Fruit fly (Drosophila melanogaster) whole organism, embryonic: ENCODE measurements around the gene RabX6.

Experiments
- CG10321 ChIP-seq: fragments of 200-800 bp; sonication (Bioruptor generic); IDR thresholded peaks from 2 replicates; pipeline ENCODE4 v1.3.6; 2022; ENCODE audit warnings: missing biosample characterization, missing genetic modification characterization
- CG11504 ChIP-seq: fragments of 200-800 bp; sonication (Bioruptor generic); optimal IDR thresholded peaks from 3 replicates; lab custom pipeline; 2019; ENCODE audit warnings: missing biosample characterization, mild to moderate bottlenecking, missing genetic modification characterization, moderate library complexity
- CG13287 ChIP-seq: fragments of 200-800 bp; sonication (Bioruptor generic); IDR thresholded peaks from 2 replicates; pipeline ENCODE4 v1.3.6; 2022; ENCODE audit warnings: missing biosample characterization, missing genetic modification characterization; ENCODE audit not compliant: partially characterized antibody
- CG13296 ChIP-seq: fragments of 200-800 bp; sonication (Bioruptor generic); optimal IDR thresholded peaks from 3 replicates; lab custom pipeline; 2018; ENCODE audit warnings: missing biosample characterization, mild to moderate bottlenecking, missing genetic modification characterization
- CG1603 ChIP-seq: fragments of 200-800 bp; sonication (Bioruptor generic); optimal IDR thresholded peaks from 2 replicates; lab custom pipeline; 2019; ENCODE audit warnings: missing biosample characterization, mild to moderate bottlenecking, missing genetic modification characterization, moderate library complexity
- CG18476 ChIP-seq: fragments of 200-800 bp; sonication (Bioruptor generic); optimal IDR thresholded peaks from 2 replicates; lab custom pipeline; 2016; ENCODE audit warnings: missing biosample characterization, mild to moderate bottlenecking, missing genetic modification characterization
- CG33213 ChIP-seq: fragments of 200-800 bp; sonication (Bioruptor generic); optimal IDR thresholded peaks from 3 replicates; lab custom pipeline; 2016; ENCODE audit warnings: missing biosample characterization, missing genetic modification characterization
- CG34224 ChIP-seq: fragments of 200-800 bp; sonication (Bioruptor generic); IDR thresholded peaks from 3 replicates; pipeline ENCODE4 v1.3.6; 2022; ENCODE audit warnings: missing biosample characterization, missing genetic modification characterization; ENCODE audit not compliant: partially characterized antibody
- CG34376 ChIP-seq: fragments of 200-800 bp; sonication (Bioruptor generic); optimal IDR thresholded peaks from 2 replicates; lab custom pipeline; 2018; ENCODE audit warnings: missing biosample characterization, mild to moderate bottlenecking, missing genetic modification characterization
- CG4360 ChIP-seq: fragments of 200-800 bp; sonication (Bioruptor generic); IDR thresholded peaks from 2 replicates; pipeline ENCODE4 v1.3.6; 2022; ENCODE audit warnings: missing biosample characterization, missing genetic modification characterization
- CG9797 ChIP-seq: fragments of 200-800 bp; sonication (Bioruptor generic); optimal IDR thresholded peaks from 3 replicates; lab custom pipeline; 2018; ENCODE audit warnings: missing biosample characterization, mild to moderate bottlenecking, missing genetic modification characterization
- Dll ChIP-seq: fragments of 200-800 bp; sonication (Bioruptor generic); IDR thresholded peaks from 4 replicates; pipeline ENCODE4 v1.3.6; 2022; ENCODE audit warnings: missing biosample characterization, missing genetic modification characterization; ENCODE audit not compliant: partially characterized antibody
- E2f1 ChIP-seq: fragments of 200-800 bp; sonication (Bioruptor generic); IDR thresholded peaks from 2 replicates; pipeline ENCODE4 v1.3.6; 2022; ENCODE audit warnings: missing biosample characterization, missing genetic modification characterization
- E2f2 ChIP-seq: fragments of 200-800 bp; sonication (Bioruptor generic); IDR thresholded peaks from 2 replicates; pipeline ENCODE4 v1.3.6; 2022; ENCODE audit warnings: missing biosample characterization, missing genetic modification characterization
- Eip74EF ChIP-seq, 2 experiments: fragments of 200-800 bp in 1 of 2; fragments of >200 bp in 1 of 2; sonication (Bioruptor generic) in 1 of 2; optimal IDR thresholded peaks; 2 replicates each; lab custom pipeline; 2017 to 2019; ENCODE audit warnings: missing biosample characterization in 2 of 2, missing genetic modification characterization in 2 of 2, mild to moderate bottlenecking in 1 of 2, moderate library complexity in 1 of 2
- Ets97D ChIP-seq: fragments of 200-800 bp; sonication (Bioruptor generic); optimal IDR thresholded peaks from 3 replicates; lab custom pipeline; 2016; ENCODE audit warnings: missing biosample characterization, missing genetic modification characterization
- Fer1 ChIP-seq: fragments of 200-800 bp; sonication (Bioruptor generic); optimal IDR thresholded peaks from 2 replicates; lab custom pipeline; 2017; ENCODE audit warnings: missing biosample characterization, mild to moderate bottlenecking, missing genetic modification characterization
- Kr ChIP-seq: fragments of 200-800 bp; sonication (Bioruptor generic); optimal IDR thresholded peaks from 2 replicates; lab custom pipeline; 2017; ENCODE audit warnings: missing biosample characterization, mild to moderate bottlenecking, missing genetic modification characterization
- Mad ChIP-seq: fragments of 200-800 bp; sonication (Bioruptor generic); optimal IDR thresholded peaks from 2 replicates; lab custom pipeline; 2016; ENCODE audit warnings: missing biosample characterization, missing genetic modification characterization
- Nf-YC ChIP-seq: fragments of 200-800 bp; optimal IDR thresholded peaks from 3 replicates; lab custom pipeline; 2019; ENCODE audit warnings: missing biosample characterization, mild to moderate bottlenecking, missing genetic modification characterization, moderate library complexity
- Sox100B ChIP-seq: fragments of 200-800 bp; sonication (Bioruptor generic); optimal IDR thresholded peaks from 3 replicates; lab custom pipeline; 2018; ENCODE audit warnings: missing biosample characterization, mild to moderate bottlenecking, missing genetic modification characterization
- Stat92E ChIP-seq, 3 experiments: fragments of >200 bp in 2 of 3; fragments of 200-800 bp in 1 of 3; sonication (Bioruptor generic) in 1 of 3; optimal IDR thresholded peaks; 2 replicates each; lab custom pipeline; 2017 to 2019; ENCODE audit warnings: missing biosample characterization in 3 of 3, missing genetic modification characterization in 3 of 3, mild to moderate bottlenecking in 1 of 3, moderate library complexity in 1 of 3
- TFAM ChIP-seq: fragments of 200-800 bp; sonication (Bioruptor generic); optimal IDR thresholded peaks from 2 replicates; lab custom pipeline; 2017; ENCODE audit warnings: missing biosample characterization, missing genetic modification characterization, inconsistent platforms
- Xrp1 ChIP-seq: fragments of 200-800 bp; sonication (Bioruptor generic); IDR thresholded peaks from 2 replicates; pipeline ENCODE4 v1.3.6; 2022; ENCODE audit warnings: missing biosample characterization, missing genetic modification characterization
- al ChIP-seq: fragments of 200-800 bp; sonication (Bioruptor generic); IDR thresholded peaks from 2 replicates; pipeline ENCODE4 v1.3.6; 2022; ENCODE audit warnings: missing biosample characterization, missing genetic modification characterization
- amos ChIP-seq: fragments of 200-800 bp; sonication (Bioruptor generic); IDR thresholded peaks from 2 replicates; pipeline ENCODE4 v1.3.6; 2022; ENCODE audit warnings: missing biosample characterization, missing genetic modification characterization; ENCODE audit not compliant: partially characterized antibody
- ato ChIP-seq: fragments of 200-800 bp; sonication (Bioruptor generic); IDR thresholded peaks from 2 replicates; pipeline ENCODE4 v1.3.6; 2022; ENCODE audit warnings: missing biosample characterization, missing genetic modification characterization; ENCODE audit not compliant: partially characterized antibody
- bbx ChIP-seq: fragments of 200-800 bp; sonication (Bioruptor generic); IDR thresholded peaks from 2 replicates; pipeline ENCODE4 v1.3.6; 2022; ENCODE audit warnings: missing biosample characterization, missing genetic modification characterization; ENCODE audit not compliant: partially characterized antibody
- chif ChIP-seq, 2 experiments: fragments of 200-800 bp; sonication (Bioruptor generic); optimal IDR thresholded peaks; 3 replicates each; lab custom pipeline; 2016; ENCODE audit warnings: missing biosample characterization in 2 of 2, missing genetic modification characterization in 2 of 2
- chn ChIP-seq: fragments of 200-800 bp; sonication (Bioruptor generic); optimal IDR thresholded peaks from 2 replicates; lab custom pipeline; 2016; ENCODE audit warnings: missing biosample characterization, missing genetic modification characterization
- ci ChIP-seq: fragments of 200-800 bp; sonication (Bioruptor generic); IDR thresholded peaks from 3 replicates; pipeline ENCODE4 v1.3.6; 2022; ENCODE audit warnings: missing biosample characterization, missing genetic modification characterization
- croc ChIP-seq: fragments of 200-800 bp; sonication (Bioruptor generic); conservative IDR thresholded peaks from 3 replicates; pipeline ENCODE4 v1.3.6; 2022; ENCODE audit warnings: missing biosample characterization, missing genetic modification characterization
- crol ChIP-seq: fragments of 200-800 bp; sonication (Bioruptor generic); IDR thresholded peaks from 2 replicates; pipeline ENCODE4 v1.3.6; 2022; ENCODE audit warnings: missing biosample characterization, missing genetic modification characterization
- eve ChIP-seq, 2 experiments: fragments of >200 bp; optimal IDR thresholded peaks; 2 replicates each; lab custom pipeline; 2017; ENCODE audit warnings: missing biosample characterization in 2 of 2, missing genetic modification characterization in 2 of 2
- ftz-f1 ChIP-seq: fragments of 200-800 bp; sonication (Bioruptor generic); optimal IDR thresholded peaks from 2 replicates; lab custom pipeline; 2016; ENCODE audit warnings: missing biosample characterization, missing genetic modification characterization
- hkb ChIP-seq, 2 experiments: fragments of 200-800 bp in 1 of 2; fragments of >200 bp in 1 of 2; sonication (Bioruptor generic) in 1 of 2; IDR thresholded peaks in 1 of 2; optimal IDR thresholded peaks in 1 of 2; 2 replicates each; pipeline versions ENCODE4 v1.3.6 to Lab custom; 2017 to 2022; ENCODE audit warnings: missing biosample characterization in 1 of 2, missing genetic modification characterization in 1 of 2
- hth ChIP-seq: fragments of >200 bp; optimal IDR thresholded peaks from 2 replicates; lab custom pipeline; 2017; ENCODE audit warnings: inconsistent platforms
- jigr1 ChIP-seq: fragments of 200-800 bp; sonication (Bioruptor generic); IDR thresholded peaks from 3 replicates; pipeline ENCODE4 v1.3.6; 2022; ENCODE audit warnings: missing biosample characterization, missing genetic modification characterization
- mirr ChIP-seq: fragments of 200-800 bp; sonication (Bioruptor generic); optimal IDR thresholded peaks from 3 replicates; lab custom pipeline; 2018; ENCODE audit warnings: missing biosample characterization, mild to moderate bottlenecking, missing genetic modification characterization
- nerfin-1 ChIP-seq: fragments of 200-800 bp; sonication (Bioruptor generic); optimal IDR thresholded peaks from 3 replicates; lab custom pipeline; 2019; ENCODE audit warnings: missing biosample characterization, mild to moderate bottlenecking, missing genetic modification characterization, moderate library complexity
- nmo ChIP-seq: fragments of 200-800 bp; sonication (Bioruptor generic); optimal IDR thresholded peaks from 2 replicates; lab custom pipeline; 2018; ENCODE audit warnings: missing biosample characterization, mild to moderate bottlenecking, missing genetic modification characterization, moderate library complexity
- pan ChIP-seq, 4 experiments: fragments of >200 bp in 3 of 4; fragments of 200-800 bp in 1 of 4; sonication (Bioruptor generic) in 1 of 4; optimal IDR thresholded peaks in 3 of 4; IDR thresholded peaks in 1 of 4; 2 replicates each; pipeline versions ENCODE4 v1.3.6 to Lab custom; 2017 to 2022; ENCODE audit warnings: missing biosample characterization in 2 of 4, missing genetic modification characterization in 2 of 4, mixed read lengths in 1 of 4
- sima ChIP-seq: fragments of 200-800 bp; sonication (Bioruptor generic); optimal IDR thresholded peaks from 2 replicates; lab custom pipeline; 2016; ENCODE audit warnings: missing biosample characterization, missing genetic modification characterization
- slp2 ChIP-seq: fragments of 200-800 bp; sonication (Bioruptor generic); optimal IDR thresholded peaks from 2 replicates; lab custom pipeline; 2016; ENCODE audit warnings: missing biosample characterization, missing genetic modification characterization
- so ChIP-seq: fragments of 200-800 bp; sonication (Bioruptor generic); IDR thresholded peaks from 3 replicates; pipeline ENCODE4 v1.3.6; 2022; ENCODE audit warnings: missing biosample characterization, missing genetic modification characterization
- wek ChIP-seq: fragments of 200-800 bp; sonication (Bioruptor generic); optimal IDR thresholded peaks from 3 replicates; lab custom pipeline; 2018; ENCODE audit warnings: missing biosample characterization, mild to moderate bottlenecking, missing genetic modification characterization, moderate library complexity
- yki ChIP-seq: fragments of >200 bp; optimal IDR thresholded peaks from 3 replicates; lab custom pipeline; 2018
- zfh1 ChIP-seq: fragments of 200-800 bp; sonication (Bioruptor generic); IDR thresholded peaks from 3 replicates; pipeline ENCODE4 v1.3.6; 2022; ENCODE audit warnings: missing biosample characterization, missing genetic modification characterization

The RabX6 gene

DNA sequence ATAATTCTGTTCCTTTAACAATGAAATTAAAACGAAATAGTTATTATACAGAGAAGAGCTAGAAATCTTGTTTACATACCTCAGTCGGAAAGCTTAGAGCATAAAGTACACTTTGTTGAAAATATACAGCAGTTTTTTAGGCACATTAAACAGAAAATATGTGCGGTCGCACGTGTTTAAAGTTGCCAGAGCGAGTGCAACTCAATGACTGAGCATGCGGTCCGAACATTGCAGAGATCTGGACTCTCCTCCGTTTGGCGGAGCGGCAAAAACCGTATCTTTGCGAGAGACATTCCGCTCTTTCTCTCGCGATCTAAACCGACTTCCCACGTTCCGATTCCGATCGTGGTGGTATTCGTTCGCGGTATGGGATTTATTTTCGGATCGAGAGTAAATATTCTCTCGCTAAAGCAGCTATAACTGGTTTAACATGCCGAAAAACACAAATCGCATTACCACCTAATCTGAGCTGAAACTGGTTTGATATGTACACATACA lies 17.7 kb downstream of the RabX6 start, which contains the start of gene CG13895 (continued):
- TF ChIP-seq ci (GFP tag; lab: Robert Waterston, UW): peak; percentile 65; the same call in 1 of the 3 replicates
- TF ChIP-seq Ets97D (GFP tag; lab: Kevin White, UChicago): no peak
- TF ChIP-seq nerfin-1 (tag; lab: Kevin White, UChicago): peak; percentile 12
- peak; percentile 8 for TF ChIP-seq CG11504 (tag; lab: Kevin White, UChicago)
- peak in 1 of 3 experiments; percentile 82 for TF ChIP-seq Stat92E (GFP tag; optimal IDR thresholded peaks at IDR 0.05; lab: Kevin White, UChicago)
- 0 out of 2 replicates have a peak, but pooled peaks have one; percentile 19 for TF ChIP-seq bbx (GFP tag; lab: Robert Waterston, UW)
- TF ChIP-seq CG18476 (GFP tag; lab: Kevin White, UChicago): no peak
- TF ChIP-seq chn (GFP tag; lab: Kevin White, UChicago): no peak
- TF ChIP-seq wek (GFP tag; lab: Kevin White, UChicago): no peak
- TF ChIP-seq mirr (GFP tag; lab: Kevin White, UChicago): peak; percentile 28
- no peak for TF ChIP-seq hth (lab: Kevin White, UChicago)
- TF ChIP-seq Xrp1 (GFP tag; lab: Robert Waterston, UW): peak; percentile 33; the same call in 1 of the 2 replicates
- TF ChIP-seq slp2: peak; percentile 7
- TF ChIP-seq CG34224: peak; percentile 50; the same call in 2 of the 3 replicates
- TF ChIP-seq al (GFP tag; lab: Robert Waterston, UW): no peak
- TF ChIP-seq nmo: no peak
- no peak for TF ChIP-seq CG9797 (GFP tag; lab: Kevin White, UChicago)
- no peak for TF ChIP-seq CG1603 (tag; lab: Kevin White, UChicago)
- no peak for TF ChIP-seq CG4360 (GFP tag; lab: Robert Waterston, UW)
- no peak for TF ChIP-seq sima (GFP tag; lab: Kevin White, UChicago)
- TF ChIP-seq jigr1 (GFP tag; lab: Robert Waterston, UW): no peak
- TF ChIP-seq E2f2 (GFP tag; lab: Robert Waterston, UW): peak; percentile 21; the same call in 1 of the 2 replicates
- TF ChIP-seq E2f1 (GFP tag; lab: Robert Waterston, UW): no peak
- no peak for TF ChIP-seq hkb (optimal IDR thresholded peaks at IDR 0.05; lab: Kevin White, UChicago)
- TF ChIP-seq hkb (GFP tag; IDR thresholded peaks at IDR 0.05; lab: Robert Waterston, UW): peak; percentile 46; the same call in 1 of the 2 replicates
- TF ChIP-seq crol: 0 out of 2 replicates have a peak, but pooled peaks have one; percentile 15
- TF ChIP-seq amos (GFP tag; lab: Robert Waterston, UW): peak; percentile 18; the same call in 1 of the 2 replicates
- TF ChIP-seq Sox100B (GFP tag; lab: Kevin White, UChicago): no peak
- TF ChIP-seq TFAM (GFP tag; lab: Kevin White, UChicago): no peak
- no peak for TF ChIP-seq zfh1 (GFP tag; lab: Robert Waterston, UW)
- peak; percentile 59 for TF ChIP-seq CG34376
- TF ChIP-seq CG10321: no peak
- peak; percentile 2 for TF ChIP-seq CG13296
- no peak for TF ChIP-seq eve (GFP tag; optimal IDR thresholded peaks at IDR 0.05; lab: Kevin White, UChicago)
- TF ChIP-seq CG13287: peak; percentile 46; the same call in 1 of the 2 replicates
- 0 out of 3 replicates have a peak, but pooled peaks have one; percentile 37 for TF ChIP-seq so
- no peak for TF ChIP-seq croc (GFP tag; lab: Robert Waterston, UW)
- peak; percentile 13 for TF ChIP-seq Nf-YC (tag; lab: Kevin White, UChicago)
- no peak for TF ChIP-seq ato (GFP tag; lab: Robert Waterston, UW)
- TF ChIP-seq CG33213: peak; percentile 2
- peak; percentile 52 for TF ChIP-seq Fer1 (GFP tag; lab: Kevin White, UChicago)
- TF ChIP-seq Mad: no peak
- peak; percentile 54; the same call in 2 of the 4 replicates for TF ChIP-seq Dll (GFP tag; lab: Robert Waterston, UW)
- no peak for TF ChIP-seq chif (GFP tag; optimal IDR thresholded peaks at IDR 0.05; lab: Kevin White, UChicago)
- no peak for TF ChIP-seq ftz-f1 (GFP tag; lab: Kevin White, UChicago)
- TF ChIP-seq yki (lab: Kevin White, UChicago): peak; percentile 12
- peak in 1 of 2 experiments; percentile 63 for TF ChIP-seq Eip74EF (GFP tag; optimal IDR thresholded peaks at IDR 0.05; lab: Kevin White, UChicago)
- no peak for TF ChIP-seq pan (optimal IDR thresholded peaks at IDR 0.05; lab: Kevin White, UChicago)
- TF ChIP-seq pan (GFP tag; optimal IDR thresholded peaks at IDR 0.05 in 1 of 2, IDR thresholded peaks at IDR 0.05 in 1 of 2): no peak
- TF ChIP-seq Kr (GFP tag; lab: Kevin White, UChicago): no peak
